Worm (Caenorhabditis elegans): ENCODE data around the gene catp-3.

ce11 chrV:8072047-8072446, 3.8 kb upstream of the catp-3 start, which contains the start of gene str-144:
- no peak for TF ChIP-seq nhr-25 (tag; optimal IDR thresholded peaks at IDR 0.05)
- TF ChIP-seq zag-1 (tag; optimal IDR thresholded peaks at IDR 0.05), result no peak
- TF ChIP-seq snpc-4 (tag; optimal IDR thresholded peaks at IDR 0.05), result no peak
- TF ChIP-seq fos-1 (tag; optimal IDR thresholded peaks at IDR 0.05), result no peak
- TF ChIP-seq aly-2 (tag; optimal IDR thresholded peaks at IDR 0.05), result no peak
- no peak for TF ChIP-seq ztf-11 (tag; optimal IDR thresholded peaks at IDR 0.05)
- TF ChIP-seq blmp-1 (tag; optimal IDR thresholded peaks at IDR 0.05; ENCODE audit: insufficient read depth), result no peak

Data from whole organism, L2 larva.